Worm (Caenorhabditis elegans) whole organism, dauer: ENCODE data around the gene Y69E1A.4.
"Not testable (repeated sequence)": the region's sequence is repeated elsewhere in the genome, so short reads cannot be mapped to it uniquely, and the experiment has no call there.

Experiments used
- unc-62 ChIP-seq: sonication (generic microtip); optimal IDR thresholded peaks from 2 replicates; lab custom pipeline; 2017; ENCODE audit warnings: missing biosample characterization, missing genetic modification reagents, missing genetic modification characterization

The Y69E1A.4 gene

DNA sequence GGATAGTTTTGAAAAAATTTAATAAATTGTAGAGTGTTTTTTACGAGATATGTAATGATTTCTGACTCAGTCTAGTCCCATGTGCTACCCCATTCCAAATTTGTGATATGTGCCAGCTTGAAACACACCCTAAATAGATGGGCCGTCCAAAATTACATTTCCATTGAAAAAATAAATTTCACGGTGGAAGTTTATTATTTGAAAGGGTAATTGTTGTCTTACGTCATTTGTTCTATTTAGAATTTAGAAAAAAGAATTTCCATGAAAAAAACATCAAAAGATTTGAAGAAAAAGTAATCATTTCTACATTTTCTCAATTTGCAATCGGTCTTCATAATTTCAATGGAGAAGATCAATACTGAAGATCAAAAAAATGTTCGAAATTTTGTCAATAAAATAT is at the start of gene Y69E1A.4:
Y69E1A.4 (plus strand) TSS at position 301 of the 400 bp plus-strand sequence.
- not testable (repeated sequence) for TF ChIP-seq unc-62 (GFP tag; lab: Kevin White, UChicago)

- TF ChIP-seq unc-62 (GFP tag; lab: Kevin White, UChicago) = no peak
These were observed 45.8 kb upstream of the Y69E1A.4 start, which contains the start of gene ZK596.2 for ce11 chrIV:10909206-10909605. Gene ZK596.2, minus strand, starts transcription at chrIV:10909306.

- no peak for TF ChIP-seq unc-62 (GFP tag; lab: Kevin White, UChicago)
These were observed 45.3 kb upstream of the Y69E1A.4 start, which contains the start of gene pyk-2 for ce11 chrIV:10909708-10910107. Gene pyk-2, plus strand, starts transcription at chrIV:10909913.

DNA sequence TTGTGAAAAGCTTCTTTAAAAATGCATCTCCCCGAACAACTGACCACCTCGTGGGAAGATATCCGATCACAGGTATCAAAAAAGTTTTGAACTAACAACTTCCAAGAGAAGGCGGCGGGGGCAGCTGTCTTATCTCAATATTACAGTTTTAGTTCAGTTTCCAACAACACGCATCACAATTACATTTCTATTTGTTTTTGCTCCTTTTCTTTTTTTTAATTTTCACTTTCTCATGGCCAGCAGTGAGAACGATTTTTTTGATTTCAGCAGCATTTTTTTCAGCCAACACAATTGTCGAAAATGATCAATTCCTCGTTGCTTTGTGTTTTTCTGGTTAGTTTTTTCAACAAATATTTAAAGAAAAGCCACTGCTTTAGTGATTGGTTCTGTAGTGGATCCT is 42.0 kb upstream of the Y69E1A.4 start, which contains the start of gene ZK593.2:
ZK593.2 (plus strand) TSS at position 301 of the 400 bp plus-strand sequence.
- no peak for TF ChIP-seq unc-62 (GFP tag; lab: Kevin White, UChicago)

ce11 chrIV:10915388-10915787 is 39.7 kb upstream of the Y69E1A.4 start, which contains the start of gene ZK593.3:
Gene ZK593.3, plus strand, starts transcription at chrIV:10915688.
- TF ChIP-seq unc-62 (GFP tag; lab: Kevin White, UChicago) = no peak

DNA sequence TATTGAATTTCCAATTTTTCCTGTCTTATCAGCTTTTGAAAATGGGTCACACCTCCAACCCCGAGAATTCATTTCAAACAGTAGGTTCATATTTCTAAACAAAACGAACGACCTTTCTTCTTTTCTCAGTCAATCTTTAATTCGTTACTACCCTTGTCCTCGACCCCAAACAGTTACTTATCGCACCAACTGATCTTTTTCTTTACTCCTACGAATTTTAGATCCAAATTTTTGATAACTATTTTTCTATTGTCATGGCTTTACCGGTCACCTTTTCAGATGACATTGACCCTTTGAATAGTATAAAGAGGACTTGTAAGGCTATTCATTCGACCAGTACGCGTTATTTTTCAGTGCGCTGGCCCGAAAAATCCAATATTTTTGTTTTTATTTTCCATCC is 38.9 kb upstream of the Y69E1A.4 start:
- no peak for TF ChIP-seq unc-62 (GFP tag; lab: Kevin White, UChicago)

DNA sequence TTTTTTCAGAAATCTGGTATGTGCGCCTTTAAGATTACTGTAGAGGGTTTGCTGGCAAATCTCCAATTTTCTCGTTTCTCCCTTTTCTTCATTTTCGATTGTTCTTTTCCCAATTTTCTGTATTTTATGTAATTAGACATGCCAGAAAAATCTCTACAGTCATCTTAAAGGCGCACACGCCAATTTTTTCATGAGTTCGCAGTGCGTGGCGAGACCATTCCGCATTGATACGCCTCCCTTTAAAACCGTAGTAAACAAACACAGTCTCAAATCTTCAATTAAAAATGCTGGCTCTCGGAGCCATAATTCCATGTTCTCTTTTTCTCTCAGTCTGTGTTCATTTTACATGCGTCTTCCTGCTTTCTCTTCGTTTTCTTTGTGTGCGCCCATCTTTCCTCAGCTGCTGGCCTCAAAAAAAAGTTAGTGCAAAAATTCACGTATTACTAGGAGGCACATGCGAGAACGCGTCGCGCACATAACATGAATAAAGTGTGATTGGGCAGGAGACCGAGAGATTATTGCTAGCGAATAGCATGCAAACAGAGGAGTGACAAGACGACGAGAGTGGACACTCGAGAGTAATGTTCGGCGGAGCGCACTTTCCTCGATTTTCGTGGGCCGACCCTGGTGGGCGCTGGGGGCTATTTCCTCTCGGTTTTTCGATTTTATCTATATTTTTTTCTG is 36.0 kb upstream of the Y69E1A.4 start:
- TF ChIP-seq unc-62 (GFP tag; lab: Kevin White, UChicago) = no peak

DNA sequence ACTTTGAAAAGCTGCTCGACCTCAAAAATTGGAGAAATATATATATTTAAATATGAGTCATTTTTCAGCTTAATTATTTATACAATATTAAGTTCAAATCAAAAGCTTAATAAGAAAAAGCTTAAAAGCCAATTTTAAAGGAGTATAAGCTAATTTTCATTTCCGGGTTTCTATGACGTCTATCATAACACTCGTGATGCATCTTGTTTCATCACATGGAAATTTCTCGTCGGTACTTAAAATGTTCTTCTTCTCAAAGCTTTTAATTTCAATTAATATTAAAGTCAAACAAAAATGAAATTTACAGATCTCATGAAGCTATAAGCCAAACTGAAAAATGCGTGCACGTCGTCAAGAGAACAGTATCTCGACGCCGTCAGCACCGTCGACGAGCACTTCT is 35.3 kb upstream of the Y69E1A.4 start, which contains the start of gene rbr-2:
rbr-2 (plus strand) TSS at position 301 of the 400 bp plus-strand sequence.
- no peak for TF ChIP-seq unc-62 (GFP tag; lab: Kevin White, UChicago)

DNA sequence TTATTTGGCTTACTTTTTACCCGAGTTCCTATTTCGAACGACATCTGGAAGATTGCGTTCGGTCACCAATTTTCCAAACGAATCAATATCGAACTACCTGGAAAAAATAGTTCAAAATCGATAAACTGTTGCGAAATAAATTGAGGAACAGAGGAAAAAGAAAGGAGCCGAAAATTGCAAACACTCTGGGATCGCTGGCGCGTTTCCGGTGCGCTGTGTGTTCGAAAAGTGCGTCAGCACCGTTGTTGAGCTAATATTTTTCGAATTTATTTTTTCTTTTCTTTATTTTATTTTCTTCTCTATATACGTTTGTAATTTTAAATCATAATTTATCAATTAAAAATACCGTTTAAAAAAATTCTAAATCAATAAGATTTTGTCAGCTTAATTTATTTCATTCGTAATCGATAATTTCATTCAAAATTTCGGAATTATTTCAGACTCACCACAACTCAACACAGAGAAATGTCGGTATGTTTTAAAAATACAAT is 21.9 kb upstream of the Y69E1A.4 start, which contains the start of the genes dnc-1 and lsm-7:
dnc-1 (minus strand) TSS at position 142 of the 491 bp plus-strand sequence.
lsm-7 (plus strand) TSS at position 441 of the 491 bp plus-strand sequence.
- TF ChIP-seq unc-62 (GFP tag; lab: Kevin White, UChicago) = no peak

DNA sequence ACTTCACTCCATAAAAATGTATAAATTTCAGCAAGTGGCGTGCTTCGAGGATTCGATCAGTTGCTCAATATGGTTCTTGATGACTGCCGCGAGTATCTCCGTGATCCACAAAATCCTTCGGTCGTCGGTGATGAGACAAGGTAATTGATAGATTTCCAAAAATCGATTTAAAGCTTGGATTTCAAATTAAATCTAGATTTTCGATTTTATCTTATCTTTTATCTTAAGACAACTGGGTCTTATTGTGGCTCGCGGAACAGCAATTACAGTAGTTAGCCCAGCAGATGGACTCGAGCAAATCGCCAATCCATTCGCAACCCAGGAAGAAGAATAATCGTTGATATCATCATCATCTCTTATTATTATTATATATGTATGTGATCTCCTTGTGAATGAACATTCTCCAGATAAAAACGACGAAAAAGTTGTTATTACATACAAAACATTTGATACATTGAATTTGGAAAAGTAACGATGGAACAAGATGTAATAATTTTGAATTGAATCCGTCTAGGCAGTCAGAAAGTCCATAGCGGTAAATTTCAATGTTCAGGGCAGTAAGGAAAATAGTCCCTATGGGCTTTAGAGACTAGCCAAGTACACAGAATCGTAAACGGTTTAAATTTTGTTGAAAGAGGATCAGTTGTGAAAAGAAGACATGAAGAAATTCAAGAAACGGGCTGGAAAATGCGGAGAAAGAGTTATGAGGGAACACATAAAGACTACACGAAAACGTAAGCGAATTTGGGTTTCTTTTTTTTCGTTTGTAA is 21.1 kb upstream of the Y69E1A.4 start:
- TF ChIP-seq unc-62 (GFP tag; lab: Kevin White, UChicago) = no peak

DNA sequence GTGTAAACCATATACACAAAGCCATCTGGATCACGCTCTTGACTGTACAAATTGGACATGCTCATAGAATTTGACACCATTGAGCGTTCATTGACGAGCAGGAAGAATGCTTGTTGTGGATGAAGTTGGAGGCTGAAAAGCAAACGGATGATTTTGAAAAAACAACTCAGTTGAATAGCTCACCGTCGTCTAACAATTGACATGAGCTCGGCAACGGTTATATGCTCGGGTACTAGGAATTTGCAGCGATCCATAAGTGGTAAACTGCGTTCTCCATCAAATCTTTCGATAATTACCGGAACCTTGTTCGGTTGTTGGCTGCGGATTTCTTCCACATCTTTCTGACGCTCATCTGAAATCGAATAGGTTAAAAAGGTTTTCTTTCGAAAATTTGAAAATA is 20.3 kb upstream of the Y69E1A.4 start:
- no peak for TF ChIP-seq unc-62 (GFP tag; lab: Kevin White, UChicago)

DNA sequence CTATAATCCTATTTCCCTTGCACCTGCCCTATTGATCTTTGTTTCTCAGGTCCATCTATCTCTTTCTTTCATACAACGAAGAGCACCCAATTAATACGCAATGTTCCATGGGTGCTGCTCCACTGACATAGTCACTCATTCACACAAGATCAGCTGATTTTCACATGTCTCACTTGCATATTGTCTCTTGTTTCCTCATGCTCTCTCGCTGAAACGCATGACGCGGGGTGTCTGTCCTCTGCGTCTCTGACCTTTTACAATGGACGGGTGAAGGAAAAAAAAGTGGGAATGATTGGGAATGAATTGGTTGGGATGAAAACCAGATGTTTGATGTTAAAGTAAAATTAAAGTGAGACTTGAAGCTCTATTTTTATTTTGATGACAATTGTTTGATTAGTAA is 19.7 kb upstream of the Y69E1A.4 start:
- TF ChIP-seq unc-62 (GFP tag; lab: Kevin White, UChicago) = no peak

ce11 chrIV:10935853-10936491 is 19.1 kb upstream of the Y69E1A.4 start, which contains the start of gene lgg-2:
Gene lgg-2, minus strand, starts transcription at chrIV:10935903.
- no peak for TF ChIP-seq unc-62 (GFP tag; lab: Kevin White, UChicago)

ce11 chrIV:10936906-10937540 is 18.0 kb upstream of the Y69E1A.4 start, which contains the start of gene fic-1:
Gene fic-1, plus strand, starts transcription at chrIV:10937454.
- TF ChIP-seq unc-62 (GFP tag; lab: Kevin White, UChicago) = no peak

DNA sequence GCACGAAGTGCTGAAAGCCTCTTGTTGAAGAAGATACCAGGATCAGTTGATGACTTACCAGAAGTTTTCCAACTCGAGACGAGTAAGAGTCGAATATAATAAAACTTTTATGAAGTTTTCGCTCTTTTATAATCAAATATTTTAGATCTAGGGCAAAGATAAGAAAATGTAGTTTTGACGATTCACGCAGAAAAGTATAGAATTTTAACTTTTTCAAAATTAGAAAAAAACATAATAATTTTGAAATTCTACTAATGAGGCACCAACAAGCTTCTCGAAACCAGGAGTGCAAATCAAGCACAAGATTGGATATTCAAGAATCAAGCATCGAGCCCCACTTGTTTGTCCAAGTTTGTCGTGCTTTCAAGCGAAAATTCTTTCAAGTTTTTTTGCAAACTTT is 6.3 kb upstream of the Y69E1A.4 start, which contains the start of gene Y69E1A.1:
Y69E1A.1 (minus strand) TSS at position 101 of the 400 bp plus-strand sequence.
- TF ChIP-seq unc-62 (GFP tag; lab: Kevin White, UChicago) = no peak
